Worm (Caenorhabditis elegans) whole organism, L2 larva: ENCODE data around the gene degl-1.

Source experiments
- C34F6.9 ChIP-seq: fragments of 150-350 bp; optimal IDR thresholded peaks from 2 replicates; lab custom pipeline; 2014; ENCODE audit warnings: missing biosample characterization, missing genetic modification characterization
- F13H6.1 ChIP-seq: sonication (generic microtip); optimal IDR thresholded peaks from 2 replicates; lab custom pipeline; 2016; ENCODE audit warnings: missing genetic modification characterization, missing compliant biosample characterization
- R02D3.7 ChIP-seq: fragments of 150-350 bp; optimal IDR thresholded peaks from 2 replicates; lab custom pipeline; 2014; ENCODE audit warnings: missing biosample characterization, missing genetic modification characterization
- Y55F3AM.14 ChIP-seq: fragments of 200-800 bp; sonication (Bioruptor generic); optimal IDR thresholded peaks from 2 replicates; lab custom pipeline; 2018; ENCODE audit warnings: mild to moderate bottlenecking, missing genetic modification characterization, missing compliant biosample characterization
- ZK546.5 ChIP-seq: sonication (generic microtip); optimal IDR thresholded peaks from 2 replicates; lab custom pipeline; 2017; ENCODE audit warnings: missing biosample characterization, missing genetic modification characterization
- alr-1 ChIP-seq: fragments of 150-350 bp; optimal IDR thresholded peaks from 2 replicates; lab custom pipeline; 2014; ENCODE audit warnings: missing biosample characterization, missing genetic modification characterization
- aly-2 ChIP-seq: fragments of 150-350 bp; optimal IDR thresholded peaks from 2 replicates; lab custom pipeline; 2014; ENCODE audit warnings: missing biosample characterization, missing genetic modification characterization
- ama-1 ChIP-seq: fragments of 150-350 bp; optimal IDR thresholded peaks from 2 replicates; lab custom pipeline; 2018; ENCODE audit warnings: inconsistent platforms
- blmp-1 ChIP-seq: sonication (generic microtip); optimal IDR thresholded peaks from 2 replicates; lab custom pipeline; 2017; ENCODE audit warnings: missing genetic modification characterization, mild to moderate bottlenecking, missing compliant biosample characterization, antibody characterized with exemption, moderate library complexity; ENCODE audit not compliant: insufficient read depth
- ceh-16 ChIP-seq: fragments of 150-350 bp; optimal IDR thresholded peaks from 2 replicates; lab custom pipeline; 2014; ENCODE audit warnings: missing biosample characterization, missing genetic modification characterization
- ceh-82 ChIP-seq: fragments of 150-350 bp; optimal IDR thresholded peaks from 2 replicates; lab custom pipeline; 2014; ENCODE audit warnings: missing biosample characterization, missing genetic modification characterization
- crh-2 ChIP-seq: sonication (generic microtip); optimal IDR thresholded peaks from 2 replicates; lab custom pipeline; 2017; ENCODE audit warnings: missing biosample characterization, missing genetic modification characterization
- dmd-4 ChIP-seq: sonication (generic microtip); optimal IDR thresholded peaks from 2 replicates; lab custom pipeline; 2017; ENCODE audit warnings: missing biosample characterization, missing genetic modification characterization
- elt-1 ChIP-seq: fragments of 150-350 bp; optimal IDR thresholded peaks from 2 replicates; lab custom pipeline; 2014; ENCODE audit warnings: missing biosample characterization, missing genetic modification characterization
- elt-3 ChIP-seq: sonication (generic microtip); optimal IDR thresholded peaks from 2 replicates; lab custom pipeline; 2017; ENCODE audit warnings: missing biosample characterization, missing genetic modification characterization
- fos-1 ChIP-seq: fragments of 150-350 bp; optimal IDR thresholded peaks from 2 replicates; lab custom pipeline; 2014; ENCODE audit warnings: missing biosample characterization, missing genetic modification characterization
- gmeb-1 ChIP-seq: fragments of 150-350 bp; optimal IDR thresholded peaks from 2 replicates; lab custom pipeline; 2014; ENCODE audit warnings: missing biosample characterization, missing genetic modification characterization
- lin-11 ChIP-seq: fragments of 150-350 bp; sonication (generic microtip); optimal IDR thresholded peaks from 2 replicates; lab custom pipeline; 2014; ENCODE audit warnings: missing biosample characterization, missing genetic modification characterization, inconsistent platforms, mixed read lengths
- lin-13 ChIP-seq: fragments of 150-350 bp; optimal IDR thresholded peaks from 2 replicates; lab custom pipeline; 2014; ENCODE audit warnings: missing biosample characterization, missing genetic modification reagents, missing genetic modification characterization
- lin-39 ChIP-seq: fragments of 150-350 bp; optimal IDR thresholded peaks from 2 replicates; lab custom pipeline; 2014; ENCODE audit warnings: missing biosample characterization, missing genetic modification reagents, missing genetic modification characterization
- lsy-2 ChIP-seq, 2 experiments: fragments of 150-350 bp in 1 of 2; sonication (generic microtip) in 1 of 2; optimal IDR thresholded peaks; 2 replicates each; lab custom pipeline; 2014 to 2017; ENCODE audit warnings: missing biosample characterization in 2 of 2, missing genetic modification characterization in 2 of 2
- mab-5 ChIP-seq: fragments of 150-350 bp; optimal IDR thresholded peaks from 2 replicates; lab custom pipeline; 2014; ENCODE audit warnings: missing biosample characterization, missing genetic modification characterization
- mbf-1 ChIP-seq: sonication (generic microtip); optimal IDR thresholded peaks from 2 replicates; lab custom pipeline; 2017; ENCODE audit warnings: missing biosample characterization, missing genetic modification characterization
- mdl-1 ChIP-seq, 2 experiments: fragments of 150-350 bp in 1 of 2; sonication (generic microtip) in 1 of 2; optimal IDR thresholded peaks; 2 replicates each; lab custom pipeline; 2017; ENCODE audit warnings: missing biosample characterization in 2 of 2, missing genetic modification characterization in 2 of 2
- nhr-10 ChIP-seq: sonication (generic microtip); optimal IDR thresholded peaks from 2 replicates; lab custom pipeline; 2017; ENCODE audit warnings: missing biosample characterization, missing genetic modification characterization
- nhr-12 ChIP-seq: fragments of 150-350 bp; optimal IDR thresholded peaks from 2 replicates; lab custom pipeline; 2014; ENCODE audit warnings: missing biosample characterization, missing genetic modification characterization
- nhr-129 ChIP-seq: fragments of 150-350 bp; optimal IDR thresholded peaks from 2 replicates; lab custom pipeline; 2014; ENCODE audit warnings: missing biosample characterization, missing genetic modification characterization
- nhr-21 ChIP-seq: fragments of 150-350 bp; optimal IDR thresholded peaks from 2 replicates; lab custom pipeline; 2014; ENCODE audit warnings: missing biosample characterization, missing genetic modification characterization
- nhr-23 ChIP-seq: fragments of 150-350 bp; optimal IDR thresholded peaks from 2 replicates; lab custom pipeline; 2014; ENCODE audit warnings: missing biosample characterization, missing genetic modification reagents, missing genetic modification characterization
- nhr-25 ChIP-seq: fragments of 150-350 bp; sonication (generic microtip); optimal IDR thresholded peaks from 3 replicates; lab custom pipeline; 2014; ENCODE audit warnings: missing biosample characterization, missing genetic modification characterization
- nhr-6 ChIP-seq: fragments of 150-350 bp; optimal IDR thresholded peaks from 2 replicates; lab custom pipeline; 2014; ENCODE audit warnings: missing biosample characterization, missing genetic modification characterization
- nhr-77 ChIP-seq: fragments of 150-350 bp; optimal IDR thresholded peaks from 2 replicates; lab custom pipeline; 2014; ENCODE audit warnings: missing biosample characterization, missing genetic modification characterization
- peb-1 ChIP-seq: fragments of 150-350 bp; optimal IDR thresholded peaks from 2 replicates; lab custom pipeline; 2014; ENCODE audit warnings: missing biosample characterization, missing genetic modification characterization
- sem-4 ChIP-seq: fragments of 150-350 bp; optimal IDR thresholded peaks from 2 replicates; lab custom pipeline; 2014; ENCODE audit warnings: missing biosample characterization, missing genetic modification reagents, missing genetic modification characterization
- skn-1 ChIP-seq: sonication (generic microtip); optimal IDR thresholded peaks from 2 replicates; lab custom pipeline; 2017; ENCODE audit warnings: missing biosample characterization, missing genetic modification characterization
- sma-3 ChIP-seq: sonication (generic microtip); optimal IDR thresholded peaks from 2 replicates; lab custom pipeline; 2016; ENCODE audit warnings: missing genetic modification reagents, missing genetic modification characterization, missing compliant biosample characterization
- sma-9 ChIP-seq, 2 experiments: fragments of 150-350 bp in 1 of 2; sonication (generic microtip) in 1 of 2; optimal IDR thresholded peaks; 2 replicates each; lab custom pipeline; 2014 to 2016; ENCODE audit warnings: missing genetic modification characterization in 2 of 2, mild to moderate bottlenecking in 1 of 2, missing biosample characterization in 1 of 2, missing compliant biosample characterization in 1 of 2, missing genetic modification reagents in 1 of 2, moderate library complexity in 1 of 2
- snpc-4 ChIP-seq: fragments of 150-350 bp; optimal IDR thresholded peaks from 2 replicates; lab custom pipeline; 2014; ENCODE audit warnings: missing biosample characterization, missing genetic modification characterization
- unc-39 ChIP-seq: fragments of 150-350 bp; optimal IDR thresholded peaks from 2 replicates; lab custom pipeline; 2014; ENCODE audit warnings: missing biosample characterization, missing genetic modification characterization
- unc-55 ChIP-seq: fragments of 150-350 bp; sonication (generic microtip); optimal IDR thresholded peaks from 3 replicates; lab custom pipeline; 2014; ENCODE audit warnings: missing biosample characterization, missing genetic modification reagents, missing genetic modification characterization
- zag-1 ChIP-seq: fragments of 150-350 bp; optimal IDR thresholded peaks from 2 replicates; lab custom pipeline; 2014; ENCODE audit warnings: missing biosample characterization, missing genetic modification characterization
- ztf-1 ChIP-seq: fragments of 200-800 bp; sonication (Bioruptor generic); conservative IDR thresholded peaks from 2 replicates; pipeline ENCODE4 v1.3.6; 2022; ENCODE audit warnings: missing genetic modification characterization, missing compliant biosample characterization
- ztf-11 ChIP-seq: sonication (generic microtip); optimal IDR thresholded peaks from 2 replicates; lab custom pipeline; 2017; ENCODE audit warnings: missing biosample characterization, missing genetic modification characterization
- ztf-4 ChIP-seq: fragments of 150-350 bp; optimal IDR thresholded peaks from 2 replicates; lab custom pipeline; 2014; ENCODE audit warnings: missing biosample characterization, missing genetic modification characterization

Gene degl-1

ce11 chrIV:14770663-14771062, 562 bp downstream of the degl-1 start:
- TF ChIP-seq lin-13 (GFP tag; lab: Kevin White, UChicago) (no peak), dmd-4 (no peak), C34F6.9 (tag; lab: Kevin White, UChicago) (no peak), nhr-12 (tag; lab: Kevin White, UChicago) (no peak), lsy-2 (tag; optimal IDR thresholded peaks at IDR 0.05; lab: Kevin White, UChicago) (no peak), ZK546.5 (no peak), peb-1 (tag; lab: Kevin White, UChicago) (no peak), ama-1 (lab: Kevin White, UChicago) (no peak), ceh-82 (tag; lab: Kevin White, UChicago) (no peak)

DNA sequence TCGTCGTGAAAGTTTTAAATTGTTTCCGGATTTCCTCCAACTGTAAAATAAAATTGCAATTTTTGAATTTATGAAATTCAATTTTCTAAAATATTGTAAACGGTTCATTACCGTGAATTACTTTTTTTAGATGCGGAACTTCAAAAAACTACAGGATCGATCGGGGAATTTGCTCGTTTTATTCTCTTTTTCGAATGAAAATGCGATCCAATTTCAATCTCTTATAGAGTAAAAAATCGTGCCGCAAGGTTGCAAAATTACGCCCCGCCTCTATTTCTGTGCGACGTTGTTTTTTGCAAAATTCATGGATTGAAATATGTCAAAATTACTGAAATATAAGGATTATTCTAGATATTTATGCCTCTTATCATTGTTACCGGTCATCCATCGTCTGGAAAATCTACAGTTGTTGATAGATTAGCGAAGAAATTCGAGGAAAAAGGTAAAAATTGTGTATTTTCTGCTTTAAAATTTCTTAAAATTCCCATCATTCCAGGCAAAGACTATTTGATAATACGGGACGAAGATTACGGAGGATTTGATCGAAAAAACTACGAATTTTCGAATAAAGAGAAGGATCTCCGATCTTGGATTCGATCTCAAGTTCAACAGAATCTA, 1.9 kb downstream of the degl-1 start, which contains the start of gene Y57G11C.43:
TSS of gene Y57G11C.43 (plus strand) at position 224 of the 618 bp plus-strand sequence.
- no peak for TF ChIP-seq F13H6.1 (tag; lab: Kevin White, UChicago)
- no peak for TF ChIP-seq fos-1 (tag; lab: Kevin White, UChicago)
- TF ChIP-seq crh-2, result no peak
- no peak for TF ChIP-seq lin-13 (GFP tag; lab: Kevin White, UChicago)
- TF ChIP-seq unc-39 (tag; lab: Kevin White, UChicago), result no peak
- TF ChIP-seq ztf-11, result no peak
- no peak for TF ChIP-seq nhr-129
- TF ChIP-seq C34F6.9 (tag; lab: Kevin White, UChicago), result no peak
- TF ChIP-seq nhr-6 (tag; lab: Kevin White, UChicago), result no peak
- TF ChIP-seq zag-1 (tag; lab: Kevin White, UChicago), result no peak
- TF ChIP-seq aly-2 (tag; lab: Kevin White, UChicago), result no peak
- no peak for TF ChIP-seq elt-1
- no peak for TF ChIP-seq ceh-16 (tag; lab: Kevin White, UChicago)
- no peak for TF ChIP-seq nhr-10 (tag; lab: Kevin White, UChicago)
- no peak for TF ChIP-seq sma-9 (GFP tag; optimal IDR thresholded peaks at IDR 0.05; lab: Kevin White, UChicago)
- TF ChIP-seq sma-9 (tag; optimal IDR thresholded peaks at IDR 0.05; lab: Kevin White, UChicago), result no peak
- TF ChIP-seq Y55F3AM.14 (GFP tag; lab: Kevin White, UChicago), result no peak
- no peak for TF ChIP-seq ztf-4 (tag; lab: Kevin White, UChicago)
- TF ChIP-seq alr-1 (tag; lab: Kevin White, UChicago), result no peak

- TF ChIP-seq nhr-129 (peak; percentile 95), ama-1 (lab: Kevin White, UChicago) (peak; percentile 72), nhr-25 (tag; lab: Kevin White, UChicago) (peak; percentile 92), ceh-82 (tag; lab: Kevin White, UChicago) (peak; percentile 63), crh-2 (peak; percentile 94), snpc-4 (tag; lab: Kevin White, UChicago) (peak; percentile 83), lin-39 (tag; lab: Kevin White, UChicago) (peak; percentile 82), lin-13 (GFP tag; lab: Kevin White, UChicago) (peak; percentile 93), peb-1 (tag; lab: Kevin White, UChicago) (no peak), skn-1 (tag; lab: Kevin White, UChicago) (no peak), nhr-23 (tag; lab: Kevin White, UChicago) (no peak), elt-1 (no peak), ztf-4 (tag; lab: Kevin White, UChicago) (peak; percentile 79), nhr-77 (tag; lab: Kevin White, UChicago) (peak; percentile 37), Y55F3AM.14 (GFP tag; lab: Kevin White, UChicago) (peak; percentile 14), unc-55 (GFP tag; lab: Kevin White, UChicago) (peak; percentile 99), lsy-2 (tag; optimal IDR thresholded peaks at IDR 0.05; lab: Kevin White, UChicago) (peak; percentile 91 to 95), R02D3.7 (tag; lab: Kevin White, UChicago) (peak; percentile 96), nhr-10 (tag; lab: Kevin White, UChicago) (peak; percentile 47), fos-1 (tag; lab: Kevin White, UChicago) (peak; percentile 68), mdl-1 (tag; optimal IDR thresholded peaks at IDR 0.05; lab: Kevin White, UChicago) (peak; percentile 70 to 78), nhr-6 (tag; lab: Kevin White, UChicago) (peak; percentile 90), ceh-16 (tag; lab: Kevin White, UChicago) (peak; percentile 86), sma-9 (GFP tag; optimal IDR thresholded peaks at IDR 0.05; lab: Kevin White, UChicago) (peak; percentile 89), sma-9 (tag; optimal IDR thresholded peaks at IDR 0.05; lab: Kevin White, UChicago) (no peak), sem-4 (tag; lab: Kevin White, UChicago) (peak; percentile 71), mbf-1 (no peak), mab-5 (tag; lab: Kevin White, UChicago) (peak; percentile 91), blmp-1 (peak; percentile 70), ztf-1 (GFP tag; lab: Robert Waterston, UW) (no peak), zag-1 (tag; lab: Kevin White, UChicago) (peak; percentile 73), C34F6.9 (tag; lab: Kevin White, UChicago) (peak; percentile 97), ZK546.5 (no peak), gmeb-1 (tag; lab: Kevin White, UChicago) (peak; percentile 91), F13H6.1 (tag; lab: Kevin White, UChicago) (peak; percentile 88), lin-11 (tag; lab: Kevin White, UChicago) (peak; percentile 91), sma-3 (peak; percentile 93), elt-3 (tag; lab: Kevin White, UChicago) (no peak), nhr-12 (tag; lab: Kevin White, UChicago) (no peak), ztf-11 (peak; percentile 55), nhr-21 (tag; lab: Kevin White, UChicago) (peak; percentile 93), aly-2 (tag; lab: Kevin White, UChicago) (no peak)
Observed at ce11 chrIV:14767693-14768251, 3.5 kb downstream of the degl-1 start, which contains the start of the genes mrps-7 and Y57G11C.3. TSS of gene mrps-7 (minus strand) at chrIV:14767730. TSS of gene Y57G11C.3 (plus strand) at chrIV:14768201.
